Fruit fly (Drosophila melanogaster): Measurements from ENCODE around the gene Eig71Ee.
A peak's percentile ranks its signal among the peaks of the same experiment; 100 is the strongest.

The Eig71Ee gene

DNA sequence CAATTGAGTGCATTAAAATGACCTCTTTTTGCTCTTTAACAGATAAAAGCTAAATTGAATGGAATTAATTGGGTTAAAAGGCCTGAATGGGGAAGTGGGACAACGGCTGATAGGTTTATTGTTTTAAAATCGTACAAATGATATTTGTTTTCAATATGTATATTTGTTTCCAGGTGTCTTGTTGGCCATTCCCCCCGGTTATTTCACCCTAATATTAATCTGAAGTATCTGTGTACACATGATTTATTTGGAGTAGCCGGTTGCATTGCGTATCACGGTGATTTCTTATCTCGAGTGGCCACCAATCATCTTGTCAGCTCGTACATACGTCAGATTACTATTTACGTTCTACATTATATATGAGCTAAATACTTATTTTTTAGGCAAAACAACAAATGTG lies 19.5 kb downstream of the Eig71Ee start (continued):
- TF ChIP-seq pzg (GFP tag; optimal IDR thresholded peaks at IDR 0.05) (no peak), CG3281 (GFP tag; optimal IDR thresholded peaks at IDR 0.05) (no peak), Deaf1 (tag; optimal IDR thresholded peaks at IDR 0.05) (no peak), CG10321 (GFP tag; IDR thresholded peaks at IDR 0.05) (0 out of 2 replicates have a peak, but pooled peaks have one; percentile 21), eyg (GFP tag; optimal IDR thresholded peaks at IDR 0.05) (no peak), Xrp1 (GFP tag; IDR thresholded peaks at IDR 0.05) (0 out of 2 replicates have a peak, but pooled peaks have one; percentile 21), Camta (GFP tag; optimal IDR thresholded peaks at IDR 0.05) (peak; percentile 9), CG10543 (GFP tag; optimal IDR thresholded peaks at IDR 0.05) (no peak), Asciz (GFP tag; optimal IDR thresholded peaks at IDR 0.05) (peak; percentile 3), bbx (GFP tag; IDR thresholded peaks at IDR 0.05; ENCODE audit: partially characterized antibody) (no peak), CG4328 (GFP tag; optimal IDR thresholded peaks at IDR 0.05) (no peak), CG2712 (tag; optimal IDR thresholded peaks at IDR 0.05) (no peak), CG33557 (GFP tag; optimal IDR thresholded peaks at IDR 0.05) (peak; percentile 2), CG30020 (tag; optimal IDR thresholded peaks at IDR 0.05) (no peak), Med (GFP tag) (peak; percentile 67), bsh (GFP tag; optimal IDR thresholded peaks at IDR 0.05) (peak in 1 of 2 experiments; percentile 15), CG2678 (tag; optimal IDR thresholded peaks at IDR 0.05) (peak; percentile 5), D19A (tag; optimal IDR thresholded peaks at IDR 0.05) (no peak), exex (tag; optimal IDR thresholded peaks at IDR 0.05) (peak; percentile 84), Awh (GFP tag; IDR thresholded peaks at IDR 0.05) (no peak), Sin3A (optimal IDR thresholded peaks at IDR 0.05) (no peak), gce (GFP tag; IDR thresholded peaks at IDR 0.05) (no peak), sens (GFP tag) (peak; percentile 60), lab (GFP tag; optimal IDR thresholded peaks at IDR 0.05) (peak; percentile 29)

dm6 chr3L:15634368-15635075 lies 21.3 kb downstream of the Eig71Ee start:
- TF ChIP-seq CG18764 (GFP tag; optimal IDR thresholded peaks at IDR 0.05): no peak
- TF ChIP-seq sug (tag; optimal IDR thresholded peaks at IDR 0.05): peak; percentile 10
- TF ChIP-seq Adf1 (GFP tag; IDR thresholded peaks at IDR 0.05): peak; percentile 21; the same call in 1 of the 2 replicates
- TF ChIP-seq Hr51 (GFP tag; optimal IDR thresholded peaks at IDR 0.05): peak in 1 of 2 experiments; percentile 29
- TF ChIP-seq abd-A (tag; optimal IDR thresholded peaks at IDR 0.05): no peak
- peak; percentile 31 for TF ChIP-seq CG34376 (GFP tag; optimal IDR thresholded peaks at IDR 0.05)
- no peak for TF ChIP-seq CG1529 (GFP tag; optimal IDR thresholded peaks at IDR 0.05)
- TF ChIP-seq CG16863 (GFP tag; optimal IDR thresholded peaks at IDR 0.05): no peak
- TF ChIP-seq CG15269 (tag; optimal IDR thresholded peaks at IDR 0.05): peak; percentile 13
- peak; percentile 99 for TF ChIP-seq CG8281 (tag; optimal IDR thresholded peaks at IDR 0.05)
- TF ChIP-seq CG2678 (tag; optimal IDR thresholded peaks at IDR 0.05): peak; percentile 57
- peak; percentile 1 for TF ChIP-seq CG13424 (tag; optimal IDR thresholded peaks at IDR 0.05)
- TF ChIP-seq chinmo (GFP tag; IDR thresholded peaks at IDR 0.05; ENCODE audit: partially characterized antibody): 0 out of 4 replicates have a peak, but pooled peaks have one; percentile 26
- TF ChIP-seq az2 (GFP tag; optimal IDR thresholded peaks at IDR 0.05): no peak
- peak; percentile 17 for TF ChIP-seq Nf-YC (tag; optimal IDR thresholded peaks at IDR 0.05)
- peak; percentile 50 for TF ChIP-seq gem (tag; optimal IDR thresholded peaks at IDR 0.05)
- TF ChIP-seq CG13894 (tag; optimal IDR thresholded peaks at IDR 0.05): peak; percentile 32
- TF ChIP-seq CG17361 (GFP tag; IDR thresholded peaks at IDR 0.05): 0 out of 3 replicates have a peak, but pooled peaks have one; percentile 40
- peak; percentile 4 for TF ChIP-seq CG18599 (GFP tag; optimal IDR thresholded peaks at IDR 0.05)
- TF ChIP-seq CG7556 (GFP tag; optimal IDR thresholded peaks at IDR 0.05): peak; percentile 21
- peak; percentile 31 for TF ChIP-seq cwo (GFP tag; optimal IDR thresholded peaks at IDR 0.05)
- TF ChIP-seq CG11504 (tag; optimal IDR thresholded peaks at IDR 0.05): peak; percentile 46
- TF ChIP-seq Ptx1 (GFP tag; IDR thresholded peaks at IDR 0.05): no peak
- no peak for TF ChIP-seq CG11723 (GFP tag; optimal IDR thresholded peaks at IDR 0.05)
- peak; percentile 17 for TF ChIP-seq Med (GFP tag)
- peak; percentile 15 for TF ChIP-seq CG7839 (tag; optimal IDR thresholded peaks at IDR 0.05)
